Worm (Caenorhabditis elegans): ENCODE measurements around the gene nhr-179.

The nhr-179 gene

ce11 chrV:1575493-1576084 is 43.1 kb downstream of the nhr-179 start (continued):
- TF ChIP-seq ceh-19 (GFP tag; optimal IDR thresholded peaks at IDR 0.05) (no peak), hlh-30 (tag; optimal IDR thresholded peaks at IDR 0.05; ENCODE audit: insufficient read depth) (peak; percentile 14), tbx-7 (tag; optimal IDR thresholded peaks at IDR 0.05) (no peak), nfya-1 (tag; optimal IDR thresholded peaks at IDR 0.05) (peak; percentile 21), fax-1 (tag; optimal IDR thresholded peaks at IDR 0.05) (no peak), T23F11.4 (GFP tag; optimal IDR thresholded peaks at IDR 0.05) (no peak), rnt-1 (tag; optimal IDR thresholded peaks at IDR 0.05) (peak; percentile 16), pax-1 (tag; optimal IDR thresholded peaks at IDR 0.05) (no peak), che-1 (tag; optimal IDR thresholded peaks at IDR 0.05) (no peak)

ce11 chrV:1574599-1574998 is 44.1 kb downstream of the nhr-179 start:
- TF ChIP-seq nhr-232 (tag; optimal IDR thresholded peaks at IDR 0.05) (no peak), ahr-1 (tag; optimal IDR thresholded peaks at IDR 0.05) (no peak), ceh-22 (tag; optimal IDR thresholded peaks at IDR 0.05) (no peak), gmeb-2 (tag; optimal IDR thresholded peaks at IDR 0.05) (no peak), K02D7.2 (tag; optimal IDR thresholded peaks at IDR 0.05) (no peak), hlh-13 (GFP tag; optimal IDR thresholded peaks at IDR 0.05) (no peak), nfya-1 (tag; optimal IDR thresholded peaks at IDR 0.05) (no peak), dmd-4 (tag; optimal IDR thresholded peaks at IDR 0.05; ENCODE audit: borderline replicate concordance) (no peak), eyg-1 (tag; optimal IDR thresholded peaks at IDR 0.05) (no peak), C08G9.2 (tag; optimal IDR thresholded peaks at IDR 0.05) (no peak), syd-9 (tag; optimal IDR thresholded peaks at IDR 0.05) (no peak), ceh-2 (tag; optimal IDR thresholded peaks at IDR 0.05) (no peak), ets-4 (tag; optimal IDR thresholded peaks at IDR 0.05) (no peak), rnt-1 (tag; optimal IDR thresholded peaks at IDR 0.05) (no peak), tbx-2 (tag; optimal IDR thresholded peaks at IDR 0.05) (no peak), ceh-48 (tag; optimal IDR thresholded peaks at IDR 0.05) (no peak), F13H6.1 (tag; optimal IDR thresholded peaks at IDR 0.05) (no peak)

- TF ChIP-seq ref-2 (tag; optimal IDR thresholded peaks at IDR 0.05) (peak; percentile 17), hlh-30 (tag; optimal IDR thresholded peaks at IDR 0.05; ENCODE audit: insufficient read depth) (peak; percentile 5), ceh-6 (GFP tag; optimal IDR thresholded peaks at IDR 0.05) (no peak)
These were observed 46.1 kb downstream of the nhr-179 start for ce11 chrV:1572585-1572984.

- TF ChIP-seq ref-2 (tag; optimal IDR thresholded peaks at IDR 0.05) (peak; percentile 75), ama-1 (optimal IDR thresholded peaks at IDR 0.05) (no peak), ceh-19 (GFP tag; optimal IDR thresholded peaks at IDR 0.05) (no peak), ceh-31 (tag; optimal IDR thresholded peaks at IDR 0.05) (peak; percentile 36), tbx-2 (tag; optimal IDR thresholded peaks at IDR 0.05) (peak; percentile 37), nfya-1 (tag; optimal IDR thresholded peaks at IDR 0.05) (no peak), ceh-24 (tag; optimal IDR thresholded peaks at IDR 0.05) (no peak), unc-55 (GFP tag; optimal IDR thresholded peaks at IDR 0.05) (peak; percentile 66)
These were observed 48.0 kb downstream of the nhr-179 start for ce11 chrV:1570679-1571078.

DNA sequence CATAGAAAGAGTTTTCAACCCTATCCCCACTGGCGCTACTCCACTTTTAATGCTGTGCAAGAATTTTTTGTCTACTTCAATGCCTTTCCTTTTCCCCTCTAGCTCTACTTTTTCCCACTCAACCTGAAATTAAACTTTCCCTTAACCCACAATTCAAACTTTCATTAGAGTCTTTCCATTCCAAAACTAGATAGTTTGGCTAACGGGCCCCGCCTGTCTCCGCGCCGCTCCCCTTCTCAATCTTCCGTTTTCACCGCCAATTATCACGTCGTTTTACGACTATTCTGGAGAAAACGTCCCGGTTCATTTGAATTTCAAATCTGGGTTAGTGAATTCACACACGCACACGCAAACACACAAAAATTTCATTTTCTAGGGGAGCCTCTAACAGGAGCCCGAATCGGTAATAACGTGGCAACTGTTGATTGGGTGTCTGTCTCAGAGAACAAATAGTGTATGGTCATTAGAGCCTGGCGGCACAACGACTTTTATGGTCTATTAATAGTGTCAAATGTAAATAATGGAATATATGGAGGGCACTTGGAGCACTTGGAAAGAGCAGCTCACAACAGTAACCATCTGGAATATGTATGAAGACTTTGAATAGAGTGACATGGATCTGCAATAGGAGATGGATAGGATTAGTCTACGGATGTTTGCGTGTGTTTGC is 48.8 kb downstream of the nhr-179 start:
- TF ChIP-seq ama-1 (optimal IDR thresholded peaks at IDR 0.05) (peak; percentile 19), ets-4 (tag; optimal IDR thresholded peaks at IDR 0.05) (no peak), K02D7.2 (tag; optimal IDR thresholded peaks at IDR 0.05) (no peak), C08G9.2 (tag; optimal IDR thresholded peaks at IDR 0.05) (no peak), C38D4.7 (GFP tag; optimal IDR thresholded peaks at IDR 0.05) (no peak), pat-9 (tag; optimal IDR thresholded peaks at IDR 0.05) (no peak), nfya-1 (tag; optimal IDR thresholded peaks at IDR 0.05) (peak; percentile 73)

All from whole organism, late embryonic.